Fruit fly (Drosophila melanogaster) whole organism, wandering third instar larva: ENCODE measurements around the gene CG31624.

ENCODE experiments used
- Abd-B ChIP-seq: fragments of >200 bp; optimal IDR thresholded peaks from 2 replicates; lab custom pipeline; 2017; ENCODE audit warnings: missing biosample characterization, missing genetic modification characterization
- Hr78 ChIP-seq: fragments of >200 bp; optimal IDR thresholded peaks from 2 replicates; lab custom pipeline; 2017; ENCODE audit warnings: missing biosample characterization, missing genetic modification characterization
- Myc ChIP-seq: fragments of >200 bp; optimal IDR thresholded peaks from 2 replicates; lab custom pipeline; 2017
- OdsH ChIP-seq: fragments of 200-800 bp; sonication (Bioruptor generic); optimal IDR thresholded peaks from 2 replicates; lab custom pipeline; 2016; ENCODE audit warnings: missing biosample characterization, mild to moderate bottlenecking, missing genetic modification characterization
- Vsx2 ChIP-seq: fragments of 200-300, 225-300 bp; sonication (Bioruptor generic); optimal IDR thresholded peaks from 2 replicates; lab custom pipeline; 2018; ENCODE audit warnings: missing biosample characterization, missing genetic modification characterization; ENCODE audit not compliant: partially characterized antibody
- br ChIP-seq: fragments of 200-800 bp; sonication (Bioruptor generic); optimal IDR thresholded peaks from 2 replicates; lab custom pipeline; 2016; ENCODE audit warnings: missing biosample characterization, missing genetic modification characterization
- fru ChIP-seq: fragments of 200-800 bp; sonication (Bioruptor generic); optimal IDR thresholded peaks from 3 replicates; lab custom pipeline; 2016; ENCODE audit warnings: missing biosample characterization, mild to moderate bottlenecking, missing genetic modification characterization
- h ChIP-seq: fragments of 200-800 bp; sonication (Bioruptor generic); optimal IDR thresholded peaks from 3 replicates; lab custom pipeline; 2016; ENCODE audit warnings: missing biosample characterization, mild to moderate bottlenecking, missing genetic modification characterization
- lola ChIP-seq: fragments of >200 bp; optimal IDR thresholded peaks from 2 replicates; lab custom pipeline; 2017; ENCODE audit warnings: missing biosample characterization, missing genetic modification characterization
- pan ChIP-seq: fragments of >200 bp; optimal IDR thresholded peaks from 2 replicates; lab custom pipeline; 2017
- psq ChIP-seq: fragments of 200-800 bp; sonication (Bioruptor generic); optimal IDR thresholded peaks from 3 replicates; lab custom pipeline; 2017; ENCODE audit warnings: missing biosample characterization, mild to moderate bottlenecking, missing genetic modification characterization, moderate library complexity
- sage ChIP-seq: fragments of 200-800 bp; sonication (Bioruptor generic); optimal IDR thresholded peaks from 2 replicates; lab custom pipeline; 2016; ENCODE audit warnings: missing biosample characterization, mild to moderate bottlenecking, missing genetic modification characterization
- usp ChIP-seq: fragments of >200 bp; optimal IDR thresholded peaks from 2 replicates; lab custom pipeline; 2017; ENCODE audit warnings: missing biosample characterization, missing genetic modification characterization

dm6 chr2L:21198633-21199264 is 1.4 kb downstream of the CG31624 start, which contains the start of gene Ret:
- TF ChIP-seq br (GFP tag; lab: Kevin White, UChicago) (no peak), h (GFP tag; lab: Kevin White, UChicago) (no peak), Myc (lab: Kevin White, UChicago) (no peak), usp (GFP tag; lab: Kevin White, UChicago) (no peak), Abd-B (GFP tag; lab: Kevin White, UChicago) (no peak), psq (GFP tag; lab: Kevin White, UChicago) (no peak), Hr78 (GFP tag; lab: Kevin White, UChicago) (no peak), fru (no peak), sage (no peak), Vsx2 (GFP tag; lab: Kevin White, UChicago) (no peak), lola (no peak), OdsH (no peak), pan (lab: Kevin White, UChicago) (no peak)
